Fruit fly (Drosophila melanogaster): ENCODE results near the gene CG32512.

dm6 chrX:21045448-21045941, 21.8 kb downstream of the CG32512 start:
- TF ChIP-seq CG1832 (GFP tag; optimal IDR thresholded peaks at IDR 0.05) (no peak), chif (GFP tag; optimal IDR thresholded peaks at IDR 0.05) (no peak), CG7357 (GFP tag; IDR thresholded peaks at IDR 0.05) (no peak), al (GFP tag; IDR thresholded peaks at IDR 0.05) (no peak), lbe (GFP tag; optimal IDR thresholded peaks at IDR 0.05) (no peak), CG17361 (GFP tag; IDR thresholded peaks at IDR 0.05) (peak; percentile 46; the same call in 1 of the 3 replicates), CG10267 (tag; optimal IDR thresholded peaks at IDR 0.05) (peak; percentile 39), CG7987 (GFP tag; optimal IDR thresholded peaks at IDR 0.05) (peak; percentile 35), unc-4 (GFP tag; IDR thresholded peaks at IDR 0.05; ENCODE audit: partially characterized antibody) (no peak), CG11093 (GFP tag; IDR thresholded peaks at IDR 0.05) (no peak), Myb (GFP tag; optimal IDR thresholded peaks at IDR 0.05) (no peak)

Data from whole organism, embryonic.